Worm (Caenorhabditis elegans): ENCODE measurements around the gene Y116A8C.9.

- TF ChIP-seq lin-39 (tag; optimal IDR thresholded peaks at IDR 0.05): no peak
- no peak for TF ChIP-seq skn-1 (tag; optimal IDR thresholded peaks at IDR 0.05)
- TF ChIP-seq zag-1 (tag; optimal IDR thresholded peaks at IDR 0.05): no peak
- no peak for TF ChIP-seq R02D3.7 (tag; optimal IDR thresholded peaks at IDR 0.05)
- no peak for TF ChIP-seq nhr-77 (tag; optimal IDR thresholded peaks at IDR 0.05)
- TF ChIP-seq egl-27 (tag; optimal IDR thresholded peaks at IDR 0.05): no peak
- TF ChIP-seq unc-62 (GFP tag; optimal IDR thresholded peaks at IDR 0.05): no peak
- TF ChIP-seq elt-3 (tag; optimal IDR thresholded peaks at IDR 0.05): no peak
- no peak for TF ChIP-seq blmp-1 (tag; optimal IDR thresholded peaks at IDR 0.05; ENCODE audit: insufficient read depth)
Observed at ce11 chrIV:16931077-16931476, 15.5 kb downstream of the Y116A8C.9 start, which contains the start of gene Y116A8C.49.
